Worm (Caenorhabditis elegans) whole organism, young adult: ENCODE results near the gene mog-2.
A peak's percentile ranks its signal among the peaks of the same experiment; 100 is the strongest.

ENCODE experiments used
- B0019.2 ChIP-seq: fragments of 200-800 bp; sonication (Bioruptor generic); conservative IDR thresholded peaks from 2 replicates; pipeline ENCODE4 v1.3.6; 2022; ENCODE audit warnings: missing genetic modification reagents, missing genetic modification characterization, missing compliant biosample characterization
- F10E7.11 ChIP-seq: sonication (generic microtip); optimal IDR thresholded peaks from 2 replicates; lab custom pipeline; 2017; ENCODE audit warnings: mild to moderate bottlenecking, missing genetic modification characterization, moderate library complexity, missing compliant biosample characterization
- F22D6.2 ChIP-seq: sonication (generic microtip); optimal IDR thresholded peaks from 2 replicates; lab custom pipeline; 2016; ENCODE audit warnings: mild to moderate bottlenecking, missing genetic modification characterization, missing compliant biosample characterization
- F23B12.7 ChIP-seq: sonication (generic microtip); optimal IDR thresholded peaks from 2 replicates; lab custom pipeline; 2017; ENCODE audit warnings: missing genetic modification characterization, mild to moderate bottlenecking, missing compliant biosample characterization, antibody characterized with exemption, moderate library complexity; ENCODE audit not compliant: insufficient read depth
- F37B4.10 ChIP-seq: fragments of 200-800 bp; sonication (Bioruptor generic); IDR thresholded peaks from 2 replicates; pipeline ENCODE4 v1.3.6; 2022; ENCODE audit warnings: missing genetic modification characterization, missing compliant biosample characterization
- F55B11.4 ChIP-seq: sonication (generic microtip); optimal IDR thresholded peaks from 2 replicates; lab custom pipeline; 2016; ENCODE audit warnings: missing compliant biosample characterization, missing genetic modification characterization, borderline replicate concordance; ENCODE audit not compliant: insufficient read depth
- F57A8.1 ChIP-seq: fragments of 200-800 bp; sonication (Bioruptor generic); optimal IDR thresholded peaks from 2 replicates; lab custom pipeline; 2018; ENCODE audit warnings: mild to moderate bottlenecking, missing genetic modification characterization, moderate library complexity, missing compliant biosample characterization
- F57C9.4 ChIP-seq: sonication (generic microtip); optimal IDR thresholded peaks from 2 replicates; lab custom pipeline; 2017; ENCODE audit warnings: mild to moderate bottlenecking, missing genetic modification characterization, missing compliant biosample characterization
- K11D2.4 ChIP-seq: fragments of 200-800 bp; sonication (Bioruptor generic); IDR thresholded peaks from 2 replicates; pipeline ENCODE4 v1.3.6; 2022; ENCODE audit warnings: missing genetic modification reagents, missing genetic modification characterization, missing compliant biosample characterization
- T26A5.8 ChIP-seq: sonication (generic microtip); optimal IDR thresholded peaks from 2 replicates; lab custom pipeline; 2016; ENCODE audit warnings: missing genetic modification characterization, missing compliant biosample characterization
- Y79H2A.3 ChIP-seq: fragments of 200-800 bp; sonication (Bioruptor generic); conservative IDR thresholded peaks from 2 replicates; pipeline ENCODE4 v1.3.6; 2022; ENCODE audit warnings: missing genetic modification reagents, missing genetic modification characterization, missing compliant biosample characterization
- Y95B8A.8 ChIP-seq: fragments of 200-800 bp; sonication (Bioruptor generic); IDR thresholded peaks from 2 replicates; pipeline ENCODE4 v1.3.6; 2022; ENCODE audit warnings: missing genetic modification reagents, missing genetic modification characterization, missing compliant biosample characterization
- ama-1 ChIP-seq, 3 experiments: fragments of 150-350 bp in 1 of 3; sonication (generic microtip) in 2 of 3; optimal IDR thresholded peaks; 2 replicates each; lab custom pipeline; 2014 to 2018; ENCODE audit warnings: missing biosample characterization in 2 of 3, missing genetic modification characterization in 2 of 3, missing genetic modification reagents in 2 of 3
- aptf-2 ChIP-seq: fragments of 200-800 bp; sonication (Bioruptor generic); conservative IDR thresholded peaks from 2 replicates; pipeline ENCODE4 v1.3.6; 2022; ENCODE audit warnings: missing genetic modification reagents, missing genetic modification characterization, missing compliant biosample characterization
- bed-2 ChIP-seq: fragments of 200-800 bp; sonication (Bioruptor generic); IDR thresholded peaks from 2 replicates; pipeline ENCODE4 v1.3.6; 2022; ENCODE audit warnings: missing genetic modification reagents, missing genetic modification characterization, missing compliant biosample characterization
- ceh-100 ChIP-seq: fragments of 200-800 bp; sonication (Bioruptor generic); IDR thresholded peaks from 2 replicates; pipeline ENCODE4 v1.3.6; 2022; ENCODE audit warnings: missing genetic modification reagents, missing genetic modification characterization, missing compliant biosample characterization
- ceh-91 ChIP-seq: fragments of 200-800 bp; sonication (Bioruptor generic); IDR thresholded peaks from 2 replicates; pipeline ENCODE4 v1.3.6; 2022; ENCODE audit warnings: missing genetic modification reagents, missing genetic modification characterization, missing compliant biosample characterization
- lin-26 ChIP-seq: fragments of 200-800 bp; sonication (Bioruptor generic); IDR thresholded peaks from 2 replicates; pipeline ENCODE4 v1.3.6; 2022; ENCODE audit warnings: missing genetic modification reagents, missing genetic modification characterization, missing compliant biosample characterization
- lin-54 ChIP-seq: fragments of 200-800 bp; sonication (Bioruptor generic); optimal IDR thresholded peaks from 2 replicates; lab custom pipeline; 2018; ENCODE audit warnings: mild to moderate bottlenecking, missing genetic modification characterization, missing compliant biosample characterization
- lir-1 ChIP-seq: fragments of 200-800 bp; sonication (Bioruptor generic); conservative IDR thresholded peaks from 2 replicates; pipeline ENCODE4 v1.3.6; 2022; ENCODE audit warnings: missing genetic modification reagents, missing genetic modification characterization, missing compliant biosample characterization
- lsy-27 ChIP-seq: sonication (generic microtip); optimal IDR thresholded peaks from 2 replicates; lab custom pipeline; 2017; ENCODE audit warnings: missing genetic modification characterization, mild to moderate bottlenecking, missing compliant biosample characterization, antibody characterized with exemption, missing genotype, borderline replicate concordance; ENCODE audit not compliant: insufficient read depth
- madf-10 ChIP-seq: sonication (generic microtip); optimal IDR thresholded peaks from 2 replicates; lab custom pipeline; 2016; ENCODE audit warnings: mild to moderate bottlenecking, missing genetic modification characterization, missing compliant biosample characterization
- madf-6 ChIP-seq: fragments of 200-800 bp; sonication (Bioruptor generic); IDR thresholded peaks from 2 replicates; pipeline ENCODE4 v1.3.6; 2022; ENCODE audit warnings: missing genetic modification reagents, missing genetic modification characterization, missing compliant biosample characterization
- madf-8 ChIP-seq: fragments of 200-800 bp; sonication (Bioruptor generic); conservative IDR thresholded peaks from 2 replicates; pipeline ENCODE4 v1.3.6; 2022; ENCODE audit warnings: missing genetic modification reagents, missing genetic modification characterization, missing compliant biosample characterization
- nfyb-1 ChIP-seq: fragments of 200-800 bp; sonication (Bioruptor generic); IDR thresholded peaks from 2 replicates; pipeline ENCODE4 v1.3.6; 2022; ENCODE audit warnings: missing genetic modification reagents, missing genetic modification characterization, missing compliant biosample characterization
- nhr-120 ChIP-seq: fragments of 200-800 bp; sonication (Bioruptor generic); IDR thresholded peaks from 2 replicates; pipeline ENCODE4 v1.3.6; 2022; ENCODE audit warnings: missing genetic modification characterization, missing compliant biosample characterization
- nhr-27 ChIP-seq: fragments of 200-800 bp; sonication (Bioruptor generic); optimal IDR thresholded peaks from 2 replicates; lab custom pipeline; 2018; ENCODE audit warnings: mild to moderate bottlenecking, missing genetic modification characterization, moderate library complexity, missing compliant biosample characterization
- rec-8 ChIP-seq, 2 experiments: sonication (generic microtip); optimal IDR thresholded peaks; 2 replicates each; lab custom pipeline; 2016; ENCODE audit warnings: mild to moderate bottlenecking in 2 of 2, missing genetic modification characterization in 2 of 2, missing genetic modification reagents in 2 of 2, missing genotype in 2 of 2, missing biosample characterization in 1 of 2, missing compliant biosample characterization in 1 of 2, moderate library complexity in 1 of 2
- rpc-1 ChIP-seq, 2 experiments: fragments of 150-350 bp in 1 of 2; sonication (generic microtip) in 1 of 2; optimal IDR thresholded peaks; 2 replicates each; lab custom pipeline; 2014 to 2018; ENCODE audit warnings: missing biosample characterization in 1 of 2, missing genetic modification characterization in 1 of 2, missing genetic modification reagents in 1 of 2, missing genotype in 1 of 2
- snpc-1.1 ChIP-seq: sonication (generic microtip); optimal IDR thresholded peaks from 2 replicates; lab custom pipeline; 2017; ENCODE audit warnings: missing genetic modification characterization, mild to moderate bottlenecking, missing compliant biosample characterization, antibody characterized with exemption, moderate library complexity, missing genotype, missing genetic modification reagents; ENCODE audit not compliant: insufficient read depth
- snpc-3.4 ChIP-seq: sonication (generic microtip); optimal IDR thresholded peaks from 2 replicates; lab custom pipeline; 2017; ENCODE audit warnings: missing genetic modification characterization, mild to moderate bottlenecking, missing compliant biosample characterization, antibody characterized with exemption, moderate library complexity, missing genotype, missing genetic modification reagents
- unc-62 ChIP-seq: fragments of 150-350 bp; optimal IDR thresholded peaks from 2 replicates; lab custom pipeline; 2014; ENCODE audit warnings: missing biosample characterization, missing genetic modification reagents, missing genetic modification characterization
- zim-3 ChIP-seq: sonication (generic microtip); optimal IDR thresholded peaks from 2 replicates; lab custom pipeline; 2017; ENCODE audit warnings: mild to moderate bottlenecking, missing genetic modification characterization, moderate library complexity, missing compliant biosample characterization

The mog-2 gene

ce11 chrII:4281743-4282142, 42.4 kb upstream of the mog-2 start, which contains the start of gene C01F1.5:
TSS of gene C01F1.5 (minus strand) at chrII:4281845.
- TF ChIP-seq F57C9.4 (tag; lab: Kevin White, UChicago) = no peak
- no peak for TF ChIP-seq Y79H2A.3 (GFP tag; lab: Robert Waterston, UW)
- no peak for TF ChIP-seq madf-6
- peak; percentile 5 for TF ChIP-seq snpc-3.4

DNA sequence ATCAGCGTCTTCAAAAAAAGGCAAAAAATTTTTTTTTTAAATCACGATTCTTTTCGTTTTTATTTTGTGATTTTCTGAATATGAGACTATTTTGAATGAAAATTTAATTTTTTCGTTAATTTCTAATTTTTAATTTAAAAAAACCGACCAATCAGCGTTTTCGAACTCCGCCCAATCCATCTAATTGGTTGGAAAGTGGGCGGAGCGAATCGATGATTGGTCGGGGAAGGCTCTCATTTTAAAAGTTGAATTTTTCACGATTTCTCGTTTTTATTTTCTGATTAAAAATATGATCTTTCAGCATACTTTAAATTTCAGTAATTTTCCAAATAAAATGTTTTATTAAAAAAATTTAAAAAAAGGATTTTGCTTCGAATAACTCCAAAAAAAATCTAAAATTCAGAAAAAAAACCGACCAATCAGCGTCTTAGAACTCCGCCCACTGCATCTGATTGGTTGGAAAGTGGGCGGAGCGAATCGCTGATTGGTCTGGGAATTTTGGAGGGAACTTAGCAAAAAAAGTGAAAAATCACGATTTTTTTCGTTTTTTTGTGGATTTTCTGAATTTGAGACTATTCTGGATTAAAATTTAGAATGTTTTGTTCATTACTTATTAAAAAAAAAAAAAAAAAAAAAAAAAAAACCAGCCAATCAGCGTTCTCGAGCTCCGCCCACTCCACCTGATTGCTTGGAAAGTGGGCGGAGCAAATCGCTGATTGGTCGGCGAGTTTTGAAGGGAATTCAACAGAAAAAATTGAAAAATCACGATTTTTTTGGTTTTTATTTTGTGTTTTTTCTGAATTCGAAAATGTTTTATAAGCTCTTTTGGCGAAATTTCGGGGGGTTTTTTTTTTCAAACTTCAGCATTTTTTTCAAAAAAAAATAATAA, 39.6 kb upstream of the mog-2 start:
- TF ChIP-seq nfyb-1 (peak; percentile 66; the same call in 1 of the 2 replicates), F23B12.7 (tag; lab: Kevin White, UChicago) (no peak)

ce11 chrII:4286921-4287320, 37.2 kb upstream of the mog-2 start:
- TF ChIP-seq rpc-1 (optimal IDR thresholded peaks at IDR 0.05; lab: Kevin White, UChicago) (no peak), rpc-1 (tag; optimal IDR thresholded peaks at IDR 0.05; lab: Kevin White, UChicago) (no peak), nfyb-1 (0 out of 2 replicates have a peak, but pooled peaks have one; percentile 31)

DNA sequence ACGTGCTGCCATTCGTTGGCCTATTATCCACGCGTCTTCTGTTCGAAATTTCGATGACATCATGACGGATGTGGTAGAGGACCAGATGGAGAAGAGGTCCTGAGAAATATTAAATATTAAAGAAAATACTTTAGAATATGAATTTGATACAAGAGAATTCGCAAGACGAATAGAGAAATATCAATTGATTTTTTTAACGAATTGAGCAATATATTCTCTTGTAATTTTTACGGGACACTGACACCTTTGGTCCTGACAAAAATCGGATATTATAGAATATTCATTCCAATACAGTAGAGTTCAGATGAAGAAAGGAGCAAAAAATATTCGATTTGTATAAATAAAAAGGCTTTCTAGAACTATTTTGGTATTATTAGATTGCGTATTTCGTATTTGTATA, 36.0 kb upstream of the mog-2 start, which contains the start of gene C01F1.6:
TSS of gene C01F1.6 (minus strand) at position 101 of the 400 bp plus-strand sequence.
- no peak for TF ChIP-seq aptf-2 (GFP tag; lab: Robert Waterston, UW)
- TF ChIP-seq madf-10 = no peak
- no peak for TF ChIP-seq F37B4.10 (GFP tag; lab: Robert Waterston, UW)
- TF ChIP-seq snpc-3.4 = no peak
- no peak for TF ChIP-seq unc-62 (GFP tag; lab: Kevin White, UChicago)
- TF ChIP-seq lsy-27 (tag; lab: Kevin White, UChicago) = no peak
- no peak for TF ChIP-seq nhr-120 (GFP tag; lab: Robert Waterston, UW)
- TF ChIP-seq madf-8 (GFP tag; lab: Robert Waterston, UW) = no peak
- TF ChIP-seq T26A5.8 (tag; lab: Kevin White, UChicago) = no peak
- TF ChIP-seq madf-6 = no peak
- TF ChIP-seq ceh-91 (GFP tag; lab: Robert Waterston, UW) = no peak
- TF ChIP-seq F10E7.11 (tag; lab: Kevin White, UChicago) = no peak

DNA sequence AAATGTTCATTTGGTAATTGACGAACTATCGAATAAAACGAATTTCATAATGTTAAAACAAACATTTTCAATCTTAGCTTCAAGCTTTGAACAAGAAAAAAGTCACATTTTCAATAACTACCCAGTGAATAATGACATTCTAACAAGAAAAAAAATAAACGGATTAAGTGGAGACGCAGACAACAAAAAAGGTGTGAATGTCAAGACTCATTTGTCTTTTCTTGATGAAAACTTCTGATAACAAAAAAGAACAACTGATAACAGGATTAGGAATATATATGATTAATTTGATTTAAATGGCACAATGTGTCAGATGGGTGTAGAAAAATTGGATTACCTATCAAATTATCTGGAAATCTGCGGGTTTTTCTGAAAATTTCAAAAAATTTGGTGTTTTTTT, 35.6 kb upstream of the mog-2 start:
- TF ChIP-seq rec-8 (tag; optimal IDR thresholded peaks at IDR 0.05; lab: Kevin White, UChicago) = no peak
- no peak for TF ChIP-seq lin-26 (GFP tag; lab: Robert Waterston, UW)
- no peak for TF ChIP-seq Y95B8A.8 (GFP tag; lab: Robert Waterston, UW)
- no peak for TF ChIP-seq bed-2 (GFP tag; lab: Robert Waterston, UW)

ce11 chrII:4291799-4292198, 32.4 kb upstream of the mog-2 start:
- no peak for TF ChIP-seq ama-1 (optimal IDR thresholded peaks at IDR 0.05; lab: Kevin White, UChicago)
- no peak for TF ChIP-seq ama-1 (GFP tag; optimal IDR thresholded peaks at IDR 0.05; lab: Kevin White, UChicago)
- TF ChIP-seq K11D2.4 = no peak

DNA sequence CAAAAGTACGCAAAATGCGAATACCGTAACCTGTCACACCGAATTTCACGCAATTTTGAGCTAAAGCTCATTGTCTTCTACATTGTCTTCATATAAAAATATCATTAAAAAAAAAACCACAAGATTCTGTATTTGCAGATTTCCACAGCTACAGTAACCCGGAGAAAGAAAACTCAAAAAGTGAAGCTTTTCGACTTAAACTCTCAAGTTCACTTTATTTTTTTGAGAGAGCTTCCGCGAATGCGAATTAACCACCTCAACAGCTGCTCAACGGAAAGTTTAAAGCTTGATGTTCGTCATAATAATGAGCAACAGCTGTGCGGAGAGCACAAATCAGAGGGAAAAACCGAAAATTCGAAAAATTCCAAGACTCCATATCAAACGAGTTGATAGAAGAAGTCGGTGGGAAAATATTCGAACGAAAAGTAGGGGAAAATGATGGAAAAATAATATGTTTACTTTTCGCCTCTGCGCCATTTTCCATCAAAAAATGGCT, 31.1 kb upstream of the mog-2 start:
- TF ChIP-seq zim-3 (tag; lab: Kevin White, UChicago) (no peak), nhr-27 (tag; lab: Kevin White, UChicago) (no peak), snpc-1.1 (tag; lab: Kevin White, UChicago) (no peak), Y79H2A.3 (GFP tag; lab: Robert Waterston, UW) (no peak), ceh-100 (no peak), B0019.2 (no peak), F57A8.1 (no peak), F22D6.2 (no peak), F55B11.4 (tag; lab: Kevin White, UChicago) (no peak), lir-1 (GFP tag; lab: Robert Waterston, UW) (no peak), lin-54 (GFP tag; lab: Kevin White, UChicago) (no peak), madf-6 (no peak)
